Worm (Caenorhabditis elegans): Measurements from ENCODE around the gene znf-782.

znf-782 gene

ce11 chrIV:1110999-1111398, 43.7 kb upstream of the znf-782 start:
- TF ChIP-seq unc-42 (tag; optimal IDR thresholded peaks at IDR 0.05) (no peak), fax-1 (tag; optimal IDR thresholded peaks at IDR 0.05) (no peak), ama-1 (optimal IDR thresholded peaks at IDR 0.05) (peak; percentile 52), ttx-3 (tag; optimal IDR thresholded peaks at IDR 0.05) (no peak), C38D4.7 (GFP tag; optimal IDR thresholded peaks at IDR 0.05) (peak; percentile 22), ref-2 (tag; optimal IDR thresholded peaks at IDR 0.05) (no peak)

DNA sequence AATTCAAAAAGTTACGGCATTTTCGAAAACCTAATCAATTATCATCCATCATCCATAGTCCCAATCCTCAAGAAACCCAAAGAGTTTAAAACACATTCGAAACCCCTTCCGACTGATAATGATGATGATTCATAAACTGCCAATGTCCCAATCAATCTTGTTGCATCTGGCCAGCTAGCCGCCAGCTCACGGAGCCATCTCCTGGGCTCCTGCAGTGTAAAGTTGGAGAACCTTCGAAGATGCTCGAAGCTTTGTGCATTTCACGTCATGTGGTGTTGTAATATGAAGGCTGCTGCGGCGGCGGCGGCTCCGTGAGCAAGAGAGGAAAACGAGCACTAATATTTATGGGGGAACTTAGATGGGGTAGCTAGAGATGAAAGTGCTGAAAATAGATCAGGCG, 40.7 kb upstream of the znf-782 start:
- TF ChIP-seq Y22D7AL.16 (tag; optimal IDR thresholded peaks at IDR 0.05) (no peak), lim-6 (tag; optimal IDR thresholded peaks at IDR 0.05) (no peak), nhr-11 (tag; optimal IDR thresholded peaks at IDR 0.05) (no peak), ceh-14 (tag; optimal IDR thresholded peaks at IDR 0.05) (no peak), mec-3 (tag; optimal IDR thresholded peaks at IDR 0.05; ENCODE audit: borderline replicate concordance) (no peak), C08G9.2 (tag; optimal IDR thresholded peaks at IDR 0.05) (no peak), unc-42 (tag; optimal IDR thresholded peaks at IDR 0.05) (no peak), sdc-2 (tag; optimal IDR thresholded peaks at IDR 0.05) (no peak), K09A11.1 (tag; optimal IDR thresholded peaks at IDR 0.05; ENCODE audit: insufficient read depth) (no peak), nhr-232 (tag; optimal IDR thresholded peaks at IDR 0.05) (no peak), C38D4.7 (GFP tag; optimal IDR thresholded peaks at IDR 0.05) (no peak), unc-86 (tag; optimal IDR thresholded peaks at IDR 0.05) (no peak), pat-9 (tag; optimal IDR thresholded peaks at IDR 0.05) (peak; percentile 89), pag-3 (tag; optimal IDR thresholded peaks at IDR 0.05; ENCODE audit: borderline replicate concordance) (no peak), pros-1 (tag; optimal IDR thresholded peaks at IDR 0.05) (no peak), F13H6.1 (tag; optimal IDR thresholded peaks at IDR 0.05) (peak; percentile 37), dmd-4 (tag; optimal IDR thresholded peaks at IDR 0.05; ENCODE audit: borderline replicate concordance) (no peak), ama-1 (optimal IDR thresholded peaks at IDR 0.05) (no peak), ceh-31 (tag; optimal IDR thresholded peaks at IDR 0.05) (peak; percentile 5), pha-4 (tag; optimal IDR thresholded peaks at IDR 0.05) (no peak), gmeb-2 (tag; optimal IDR thresholded peaks at IDR 0.05) (no peak), che-1 (tag; optimal IDR thresholded peaks at IDR 0.05) (no peak), unc-55 (GFP tag; optimal IDR thresholded peaks at IDR 0.05) (peak; percentile 99), pqm-1 (tag; optimal IDR thresholded peaks at IDR 0.05) (no peak), hlh-6 (tag; optimal IDR thresholded peaks at IDR 0.05) (no peak), sox-2 (GFP tag; IDR thresholded peaks at IDR 0.05) (no peak), elt-2 (tag; optimal IDR thresholded peaks at IDR 0.05) (no peak), hlh-30 (tag; optimal IDR thresholded peaks at IDR 0.05; ENCODE audit: insufficient read depth) (peak; percentile 15), pax-1 (tag; optimal IDR thresholded peaks at IDR 0.05) (no peak), ref-2 (tag; optimal IDR thresholded peaks at IDR 0.05) (no peak), elt-4 (tag; optimal IDR thresholded peaks at IDR 0.05) (no peak), nfya-1 (tag; optimal IDR thresholded peaks at IDR 0.05) (peak; percentile 52), tbx-7 (tag; optimal IDR thresholded peaks at IDR 0.05) (no peak), zip-5 (tag; optimal IDR thresholded peaks at IDR 0.05) (no peak), ceh-24 (tag; optimal IDR thresholded peaks at IDR 0.05) (no peak), odd-2 (tag; optimal IDR thresholded peaks at IDR 0.05) (no peak), hlh-15 (tag; optimal IDR thresholded peaks at IDR 0.05) (no peak), ttx-3 (tag; optimal IDR thresholded peaks at IDR 0.05) (no peak), ceh-45 (GFP tag; IDR thresholded peaks at IDR 0.05) (no peak), ceh-48 (tag; optimal IDR thresholded peaks at IDR 0.05) (no peak), ztf-16 (tag; optimal IDR thresholded peaks at IDR 0.05) (no peak), ceh-30 (tag; optimal IDR thresholded peaks at IDR 0.05) (no peak), lin-11 (tag; optimal IDR thresholded peaks at IDR 0.05) (no peak), syd-9 (tag; optimal IDR thresholded peaks at IDR 0.05) (peak; percentile 7), madf-2 (tag; optimal IDR thresholded peaks at IDR 0.05) (peak; percentile 7), unc-3 (GFP tag; conservative IDR thresholded peaks at IDR 0.05) (no peak), unc-3 (tag; optimal IDR thresholded peaks at IDR 0.05) (no peak), T23F11.4 (GFP tag; optimal IDR thresholded peaks at IDR 0.05) (no peak), ceh-18 (tag; optimal IDR thresholded peaks at IDR 0.05) (peak; percentile 80), ceh-22 (tag; optimal IDR thresholded peaks at IDR 0.05) (no peak), rnt-1 (tag; optimal IDR thresholded peaks at IDR 0.05) (peak; percentile 90)
